Worm (Caenorhabditis elegans): ENCODE results near the gene oac-50.

oac-50 gene

DNA sequence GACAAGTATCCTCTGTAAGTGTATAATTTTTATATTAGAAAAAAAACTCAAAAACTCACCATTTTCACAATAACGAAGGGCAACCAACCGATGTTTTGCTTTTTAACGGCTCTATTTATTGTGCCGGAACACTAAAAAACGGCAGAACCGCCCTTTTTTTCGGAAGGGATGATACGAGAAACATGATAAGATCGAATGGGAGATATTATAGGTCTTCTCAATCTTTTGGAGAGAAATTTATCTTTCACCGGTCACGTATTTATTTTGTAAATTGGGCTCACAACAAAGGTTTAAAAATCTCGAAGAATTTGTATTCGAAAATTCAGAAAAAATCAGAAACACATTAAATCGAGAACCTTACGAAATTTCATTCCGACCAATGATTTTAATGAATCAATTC, 18.6 kb downstream of the oac-50 start, which contains the start of gene swm-1:
Gene swm-1, minus strand, starts transcription at position 101 of the 400 bp plus-strand sequence.
- TF ChIP-seq pros-1 (tag; optimal IDR thresholded peaks at IDR 0.05) (no peak), ceh-14 (tag; optimal IDR thresholded peaks at IDR 0.05) (no peak), hlh-13 (GFP tag; optimal IDR thresholded peaks at IDR 0.05) (no peak), ceh-45 (GFP tag; IDR thresholded peaks at IDR 0.05) (no peak), hlh-8 (tag; optimal IDR thresholded peaks at IDR 0.05) (no peak), ceh-22 (tag; optimal IDR thresholded peaks at IDR 0.05) (no peak), pha-2 (tag; optimal IDR thresholded peaks at IDR 0.05) (no peak), hlh-6 (tag; optimal IDR thresholded peaks at IDR 0.05) (no peak), sdc-2 (tag; optimal IDR thresholded peaks at IDR 0.05) (no peak), ref-2 (tag; optimal IDR thresholded peaks at IDR 0.05) (no peak), unc-86 (tag; optimal IDR thresholded peaks at IDR 0.05) (no peak), fkh-6 (tag; optimal IDR thresholded peaks at IDR 0.05) (no peak), tbx-7 (tag; optimal IDR thresholded peaks at IDR 0.05) (no peak), tbx-2 (tag; optimal IDR thresholded peaks at IDR 0.05) (no peak), ttx-3 (tag; optimal IDR thresholded peaks at IDR 0.05) (no peak), ceh-6 (GFP tag; optimal IDR thresholded peaks at IDR 0.05) (no peak), ama-1 (optimal IDR thresholded peaks at IDR 0.05) (no peak), C38D4.7 (GFP tag; optimal IDR thresholded peaks at IDR 0.05) (no peak)

- TF ChIP-seq fax-1 (tag; optimal IDR thresholded peaks at IDR 0.05): no peak
- no peak for TF ChIP-seq pat-9 (tag; optimal IDR thresholded peaks at IDR 0.05)
- TF ChIP-seq ceh-45 (GFP tag; IDR thresholded peaks at IDR 0.05): no peak
- no peak for TF ChIP-seq ref-2 (tag; optimal IDR thresholded peaks at IDR 0.05)
- TF ChIP-seq K02D7.2 (tag; optimal IDR thresholded peaks at IDR 0.05): no peak
- no peak for TF ChIP-seq sox-2 (GFP tag; IDR thresholded peaks at IDR 0.05)
- TF ChIP-seq eyg-1 (tag; optimal IDR thresholded peaks at IDR 0.05): no peak
- no peak for TF ChIP-seq mec-3 (tag; optimal IDR thresholded peaks at IDR 0.05; ENCODE audit: borderline replicate concordance)
- no peak for TF ChIP-seq ceh-24 (tag; optimal IDR thresholded peaks at IDR 0.05)
- no peak for TF ChIP-seq sdc-2 (tag; optimal IDR thresholded peaks at IDR 0.05)
- TF ChIP-seq dmd-4 (tag; optimal IDR thresholded peaks at IDR 0.05; ENCODE audit: borderline replicate concordance): no peak
- no peak for TF ChIP-seq hlh-30 (tag; optimal IDR thresholded peaks at IDR 0.05; ENCODE audit: insufficient read depth)
- TF ChIP-seq pros-1 (tag; optimal IDR thresholded peaks at IDR 0.05): no peak
- no peak for TF ChIP-seq madf-2 (tag; optimal IDR thresholded peaks at IDR 0.05)
- no peak for TF ChIP-seq fkh-6 (tag; optimal IDR thresholded peaks at IDR 0.05)
- no peak for TF ChIP-seq sox-4 (tag; optimal IDR thresholded peaks at IDR 0.05)
- TF ChIP-seq ahr-1 (tag; optimal IDR thresholded peaks at IDR 0.05): no peak
Measured at ce11 chrV:9053969-9054368, 19.4 kb downstream of the oac-50 start, which contains the start of gene C25E10.8. Gene C25E10.8, minus strand, starts transcription at chrV:9054069.

DNA sequence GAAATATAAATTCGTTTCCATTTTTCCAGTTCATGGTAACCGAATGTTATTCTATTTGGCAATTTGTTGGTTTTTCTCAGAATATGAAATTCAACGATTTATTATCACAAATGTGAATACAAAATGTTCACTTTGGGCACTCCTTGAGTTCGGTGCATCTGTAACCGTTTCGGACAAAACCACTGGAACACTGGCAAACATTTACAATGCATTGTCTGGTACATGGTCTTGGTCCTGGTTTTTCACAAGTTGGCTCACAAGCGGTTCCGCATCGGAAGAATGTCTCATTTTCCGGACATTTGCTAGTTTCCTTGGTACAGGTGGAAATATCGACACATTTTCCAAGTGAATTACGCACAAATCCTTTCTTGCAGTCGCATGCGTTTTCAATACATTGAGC, 20.1 kb downstream of the oac-50 start:
- no peak for TF ChIP-seq pha-2 (tag; optimal IDR thresholded peaks at IDR 0.05)

DNA sequence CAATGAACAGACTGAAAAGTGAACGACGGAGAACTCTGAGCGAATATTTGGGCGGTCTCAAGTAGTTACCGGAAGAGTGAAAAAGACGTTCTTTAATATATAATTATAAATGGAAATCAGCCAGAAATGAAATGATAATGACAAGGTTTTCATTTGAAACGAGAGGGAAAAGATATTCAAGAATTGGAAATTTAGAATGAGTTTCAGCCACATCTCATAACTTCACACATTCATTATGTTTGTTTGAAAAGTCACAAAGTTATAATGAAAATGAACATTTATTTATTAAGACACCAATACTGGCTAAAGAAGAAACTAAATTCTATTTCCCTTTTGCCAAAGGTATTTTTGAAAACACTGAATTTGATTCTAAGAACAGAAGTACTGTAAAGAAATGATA, 22.2 kb downstream of the oac-50 start, which contains the start of gene C25E10.7:
Gene C25E10.7, minus strand, starts transcription at position 101 of the 400 bp plus-strand sequence.
- TF ChIP-seq fkh-6 (tag; optimal IDR thresholded peaks at IDR 0.05) (no peak), pag-3 (tag; optimal IDR thresholded peaks at IDR 0.05; ENCODE audit: borderline replicate concordance) (no peak), C08G9.2 (tag; optimal IDR thresholded peaks at IDR 0.05) (no peak), pha-2 (tag; optimal IDR thresholded peaks at IDR 0.05) (no peak), ttx-3 (tag; optimal IDR thresholded peaks at IDR 0.05) (no peak), ceh-45 (GFP tag; IDR thresholded peaks at IDR 0.05) (no peak), ref-2 (tag; optimal IDR thresholded peaks at IDR 0.05) (no peak), madf-2 (tag; optimal IDR thresholded peaks at IDR 0.05) (no peak), ceh-24 (tag; optimal IDR thresholded peaks at IDR 0.05) (no peak), ceh-31 (tag; optimal IDR thresholded peaks at IDR 0.05) (no peak), K02D7.2 (tag; optimal IDR thresholded peaks at IDR 0.05) (no peak), mec-3 (tag; optimal IDR thresholded peaks at IDR 0.05; ENCODE audit: borderline replicate concordance) (no peak), lin-11 (tag; optimal IDR thresholded peaks at IDR 0.05) (no peak), ceh-18 (tag; optimal IDR thresholded peaks at IDR 0.05) (no peak), lim-6 (tag; optimal IDR thresholded peaks at IDR 0.05) (no peak), tbx-2 (tag; optimal IDR thresholded peaks at IDR 0.05) (no peak), npax-4 (tag; optimal IDR thresholded peaks at IDR 0.05) (no peak), sox-4 (tag; optimal IDR thresholded peaks at IDR 0.05) (no peak), odd-2 (tag; optimal IDR thresholded peaks at IDR 0.05) (no peak)
